Fruit fly (Drosophila melanogaster) whole organism, adult: Measurements from ENCODE around the gene CG4073.

Experiments used
- CG11617 ChIP-seq: fragments of 200-800 bp; sonication (Bioruptor generic); optimal IDR thresholded peaks from 2 replicates; lab custom pipeline; 2017; ENCODE audit warnings: mild to moderate bottlenecking, missing biosample characterization, missing genetic modification reagents, missing genetic modification characterization
- CG1620 ChIP-seq: fragments of 200-800 bp; sonication (Bioruptor generic); optimal IDR thresholded peaks from 2 replicates; lab custom pipeline; 2016; ENCODE audit warnings: missing biosample characterization, missing genetic modification characterization
- CG33017 ChIP-seq: fragments of 200-800 bp; sonication (Bioruptor generic); optimal IDR thresholded peaks from 2 replicates; lab custom pipeline; 2018; ENCODE audit warnings: missing biosample characterization, mild to moderate bottlenecking, missing genetic modification characterization, moderate library complexity
- CG5204 ChIP-seq: fragments of 200-800 bp; sonication (Bioruptor generic); optimal IDR thresholded peaks from 2 replicates; lab custom pipeline; 2016; ENCODE audit warnings: missing biosample characterization, missing genetic modification characterization
- Clk ChIP-seq: fragments of 200-800 bp; sonication (Bioruptor generic); optimal IDR thresholded peaks from 2 replicates; lab custom pipeline; 2017; ENCODE audit warnings: missing biosample characterization, missing genetic modification characterization
- Crg-1 ChIP-seq: fragments of 200-800 bp; sonication (Bioruptor generic); optimal IDR thresholded peaks from 2 replicates; lab custom pipeline; 2016; ENCODE audit warnings: missing biosample characterization, missing genetic modification characterization
- Mnt ChIP-seq: fragments of 200-800 bp; sonication (Bioruptor generic); optimal IDR thresholded peaks from 2 replicates; lab custom pipeline; 2016; ENCODE audit warnings: missing biosample characterization, mild to moderate bottlenecking, missing genetic modification characterization
- bab1 ChIP-seq: fragments of 200-800 bp; sonication (Bioruptor generic); optimal IDR thresholded peaks from 3 replicates; lab custom pipeline; 2019; ENCODE audit warnings: missing biosample characterization, mild to moderate bottlenecking, missing genetic modification characterization, moderate library complexity
- cic ChIP-seq: fragments of 200-800 bp; sonication (Bioruptor generic); optimal IDR thresholded peaks from 2 replicates; lab custom pipeline; 2017; ENCODE audit warnings: missing biosample characterization, mild to moderate bottlenecking, missing genetic modification characterization, moderate library complexity
- ovo ChIP-seq: fragments of 200-800 bp; sonication (Bioruptor generic); optimal IDR thresholded peaks from 2 replicates; lab custom pipeline; 2016; ENCODE audit warnings: missing biosample characterization, missing genetic modification characterization

DNA sequence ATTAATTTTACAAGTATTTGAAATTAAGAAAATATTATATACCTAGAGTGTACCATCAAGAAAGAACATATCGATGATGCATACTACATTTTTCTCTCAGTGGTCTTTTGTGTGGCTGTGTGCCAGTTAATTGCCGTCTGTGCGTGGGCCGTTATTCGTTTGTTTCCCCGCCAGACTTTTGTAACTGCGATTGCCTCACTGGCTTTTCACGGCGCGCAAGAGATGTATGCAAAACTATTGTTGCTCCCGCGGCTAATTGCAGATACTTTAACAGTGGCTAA, 33.0 kb upstream of the CG4073 start:
- no peak for TF ChIP-seq cic (GFP tag; lab: Kevin White, UChicago)
- TF ChIP-seq CG1620 (GFP tag; lab: Kevin White, UChicago) = no peak
- TF ChIP-seq CG33017 (tag; lab: Kevin White, UChicago) = no peak
- TF ChIP-seq CG11617 (GFP tag; lab: Kevin White, UChicago) = no peak
- TF ChIP-seq Crg-1 (GFP tag; lab: Kevin White, UChicago) = no peak
- no peak for TF ChIP-seq Clk
- no peak for TF ChIP-seq bab1 (GFP tag; lab: Kevin White, UChicago)
- TF ChIP-seq Mnt (GFP tag; lab: Kevin White, UChicago) = no peak
- TF ChIP-seq ovo (GFP tag; lab: Kevin White, UChicago) = no peak
- TF ChIP-seq CG5204 (GFP tag; lab: Kevin White, UChicago) = no peak
